Fruit fly (Drosophila melanogaster): Measurements from ENCODE around the gene CG43935.

dm6 chr3R:27021278-27021677 lies 44.0 kb upstream of the CG43935 start, which contains the start of gene CG6283:
- TF ChIP-seq EcR (GFP tag; optimal IDR thresholded peaks at IDR 0.05) (no peak), CG8478 (optimal IDR thresholded peaks at IDR 0.05) (no peak), psq (optimal IDR thresholded peaks at IDR 0.05) (no peak), usp (GFP tag; optimal IDR thresholded peaks at IDR 0.05) (no peak), Dll (optimal IDR thresholded peaks at IDR 0.05) (no peak), pan (optimal IDR thresholded peaks at IDR 0.05) (no peak)
